Fruit fly (Drosophila melanogaster) whole organism, prepupa: ENCODE results near the gene SPARC.

Source experiments
- Blimp-1 ChIP-seq: fragments of 200-800 bp; sonication (Bioruptor generic); optimal IDR thresholded peaks from 3 replicates; lab custom pipeline; 2017; ENCODE audit warnings: missing biosample characterization, missing genetic modification characterization, mild to moderate bottlenecking, moderate library complexity, missing genetic modification reagents
- CG10631 ChIP-seq: fragments of 200-800 bp; sonication (Bioruptor generic); optimal IDR thresholded peaks from 2 replicates; lab custom pipeline; 2016; ENCODE audit warnings: missing biosample characterization, missing genetic modification characterization
- CG10669 ChIP-seq: fragments of 200-800 bp; sonication (Bioruptor generic); optimal IDR thresholded peaks from 3 replicates; lab custom pipeline; 2018; ENCODE audit warnings: missing biosample characterization, mild to moderate bottlenecking, missing genetic modification characterization, moderate library complexity
- CG11762 ChIP-seq: fragments of 200-800 bp; sonication (Bioruptor generic); optimal IDR thresholded peaks from 3 replicates; lab custom pipeline; 2016; ENCODE audit warnings: missing biosample characterization, missing genetic modification characterization; ENCODE audit not compliant: insufficient read depth
- CG11902 ChIP-seq: fragments of 200-800 bp; sonication (Bioruptor generic); optimal IDR thresholded peaks from 3 replicates; lab custom pipeline; 2016; ENCODE audit warnings: missing biosample characterization, missing genetic modification characterization
- CG1621 ChIP-seq: fragments of 200-800 bp; sonication (Bioruptor generic); optimal IDR thresholded peaks from 3 replicates; lab custom pipeline; 2018; ENCODE audit warnings: missing biosample characterization, mild to moderate bottlenecking, missing genetic modification characterization
- CG16779 ChIP-seq: fragments of 200-800 bp; sonication (Bioruptor generic); optimal IDR thresholded peaks from 3 replicates; lab custom pipeline; 2017; ENCODE audit warnings: missing biosample characterization, mild to moderate bottlenecking, missing genetic modification characterization
- CG3032 ChIP-seq: fragments of 200-800 bp; optimal IDR thresholded peaks from 2 replicates; lab custom pipeline; 2019; ENCODE audit warnings: missing biosample characterization, mild to moderate bottlenecking, missing genetic modification characterization, moderate library complexity
- CG31627 ChIP-seq: fragments of 200-800 bp; sonication (Bioruptor generic); optimal IDR thresholded peaks from 3 replicates; lab custom pipeline; 2016; ENCODE audit warnings: missing biosample characterization, missing genetic modification characterization
- CG34406 ChIP-seq: fragments of 200-800 bp; sonication (Bioruptor generic); optimal IDR thresholded peaks from 3 replicates; lab custom pipeline; 2016; ENCODE audit warnings: missing biosample characterization, missing genetic modification characterization
- CG3919 ChIP-seq: fragments of 200-800 bp; sonication (Bioruptor generic); optimal IDR thresholded peaks from 3 replicates; lab custom pipeline; 2016; ENCODE audit warnings: missing biosample characterization, missing genetic modification characterization
- CG6163 ChIP-seq: fragments of 200-800 bp; sonication (Bioruptor generic); IDR thresholded peaks from 3 replicates; pipeline ENCODE4 v1.3.6; 2022; ENCODE audit warnings: missing biosample characterization, missing genetic modification characterization
- CG6276 ChIP-seq: fragments of 200-800 bp; sonication (Bioruptor generic); optimal IDR thresholded peaks from 2 replicates; lab custom pipeline; 2017; ENCODE audit warnings: missing biosample characterization, mild to moderate bottlenecking, missing genetic modification characterization
- CG6792 ChIP-seq: fragments of 200-800 bp; sonication (Bioruptor generic); optimal IDR thresholded peaks from 3 replicates; lab custom pipeline; 2016; ENCODE audit warnings: missing biosample characterization, missing genetic modification characterization
- CG7368 ChIP-seq: fragments of 200-800 bp; sonication (Bioruptor generic); optimal IDR thresholded peaks from 3 replicates; lab custom pipeline; 2016; ENCODE audit warnings: missing biosample characterization, missing genetic modification characterization
- CG8119 ChIP-seq: fragments of 200-800 bp; sonication (Bioruptor generic); IDR thresholded peaks from 3 replicates; pipeline ENCODE4 v1.3.6; 2022; ENCODE audit warnings: missing biosample characterization, missing genetic modification characterization
- CG8319 ChIP-seq: fragments of 200-800 bp; sonication (Bioruptor generic); optimal IDR thresholded peaks from 3 replicates; lab custom pipeline; 2016; ENCODE audit warnings: missing biosample characterization, missing genetic modification characterization
- CG8632 ChIP-seq: fragments of 200-800 bp; sonication (Bioruptor generic); optimal IDR thresholded peaks from 3 replicates; lab custom pipeline; 2016; ENCODE audit warnings: missing biosample characterization, missing genetic modification characterization
- CG9139 ChIP-seq: fragments of 200-800 bp; sonication (Bioruptor generic); optimal IDR thresholded peaks from 3 replicates; lab custom pipeline; 2017; ENCODE audit warnings: missing biosample characterization, mild to moderate bottlenecking, missing genetic modification characterization
- Eip75B ChIP-seq: fragments of 200-800 bp; sonication (Bioruptor generic); optimal IDR thresholded peaks from 3 replicates; lab custom pipeline; 2016; ENCODE audit warnings: missing biosample characterization, missing genetic modification characterization
- Eip78C ChIP-seq: fragments of 200-800 bp; sonication (Bioruptor generic); peaks from one replicate; lab custom pipeline; 2016; ENCODE audit warnings: missing biosample characterization, missing genetic modification characterization
- Ets21C ChIP-seq: fragments of 200-800 bp; sonication (Bioruptor generic); optimal IDR thresholded peaks from 3 replicates; lab custom pipeline; 2016; ENCODE audit warnings: missing biosample characterization, missing genetic modification characterization
- Ets96B ChIP-seq: fragments of 200-800 bp; optimal IDR thresholded peaks from 2 replicates; lab custom pipeline; 2019; ENCODE audit warnings: missing biosample characterization, mild to moderate bottlenecking, missing genetic modification characterization, moderate library complexity
- Gug ChIP-seq: fragments of 200-800 bp; sonication (Bioruptor generic); IDR thresholded peaks from 2 replicates; pipeline ENCODE4 v1.3.6; 2022; ENCODE audit warnings: missing biosample characterization, missing genetic modification characterization
- Lpt ChIP-seq: fragments of 200-800 bp; sonication (Bioruptor generic); optimal IDR thresholded peaks from 3 replicates; lab custom pipeline; 2016; ENCODE audit warnings: missing biosample characterization, missing genetic modification characterization
- Met ChIP-seq: fragments of 200-800 bp; sonication (Bioruptor generic); optimal IDR thresholded peaks from 3 replicates; lab custom pipeline; 2016; ENCODE audit warnings: missing biosample characterization, missing genetic modification characterization
- OdsH ChIP-seq: fragments of 200-800 bp; sonication (Bioruptor generic); optimal IDR thresholded peaks from 3 replicates; lab custom pipeline; 2016; ENCODE audit warnings: missing biosample characterization, missing genetic modification characterization
- Smox ChIP-seq: fragments of 200-800 bp; sonication (Bioruptor generic); optimal IDR thresholded peaks from 3 replicates; lab custom pipeline; 2016; ENCODE audit warnings: missing biosample characterization, missing genetic modification characterization
- Sox102F ChIP-seq: fragments of 200-800 bp; sonication (Bioruptor generic); optimal IDR thresholded peaks from 2 replicates; lab custom pipeline; 2016; ENCODE audit warnings: missing biosample characterization, mild to moderate bottlenecking, missing genetic modification characterization
- Sox15 ChIP-seq: fragments of 200-800 bp; sonication (Bioruptor generic); optimal IDR thresholded peaks from 3 replicates; lab custom pipeline; 2016; ENCODE audit warnings: missing biosample characterization, missing genetic modification characterization
- achi ChIP-seq: fragments of 200-800 bp; sonication (Bioruptor generic); optimal IDR thresholded peaks from 3 replicates; lab custom pipeline; 2016; ENCODE audit warnings: missing biosample characterization, missing genetic modification characterization
- acj6 ChIP-seq: fragments of 200-800 bp; sonication (Bioruptor generic); optimal IDR thresholded peaks from 3 replicates; lab custom pipeline; 2016; ENCODE audit warnings: missing biosample characterization, missing genetic modification characterization
- cyc ChIP-seq: fragments of 200-800 bp; sonication (Bioruptor generic); optimal IDR thresholded peaks from 3 replicates; lab custom pipeline; 2016; ENCODE audit warnings: missing biosample characterization, missing genetic modification characterization
- dac ChIP-seq: fragments of 200-800 bp; sonication (Bioruptor generic); optimal IDR thresholded peaks from 2 replicates; lab custom pipeline; 2017; ENCODE audit warnings: missing biosample characterization, mild to moderate bottlenecking, missing genetic modification characterization
- dsx ChIP-seq: fragments of 200-800 bp; optimal IDR thresholded peaks from 3 replicates; lab custom pipeline; 2019; ENCODE audit warnings: missing biosample characterization, mild to moderate bottlenecking, missing genetic modification characterization, moderate library complexity; ENCODE audit not compliant: poor library complexity, severe bottlenecking
- eg ChIP-seq: fragments of 200-800 bp; sonication (Bioruptor generic); IDR thresholded peaks from 3 replicates; pipeline ENCODE4 v1.3.6; 2022; ENCODE audit warnings: missing biosample characterization, missing genetic modification characterization
- fd59A ChIP-seq: fragments of 200-800 bp; sonication (Bioruptor generic); optimal IDR thresholded peaks from 2 replicates; lab custom pipeline; 2017; ENCODE audit warnings: missing biosample characterization, mild to moderate bottlenecking, missing genetic modification characterization, missing genetic modification reagents
- fd85E ChIP-seq: fragments of 200-800 bp; sonication (Bioruptor generic); optimal IDR thresholded peaks from 3 replicates; lab custom pipeline; 2016; ENCODE audit warnings: missing biosample characterization, missing genetic modification characterization
- net ChIP-seq: fragments of 200-800 bp; sonication (Bioruptor generic); optimal IDR thresholded peaks from 3 replicates; lab custom pipeline; 2016; ENCODE audit warnings: missing biosample characterization, missing genetic modification characterization
- pdm3 ChIP-seq: fragments of 200-800 bp; sonication (Bioruptor generic); optimal IDR thresholded peaks from 3 replicates; lab custom pipeline; 2016; ENCODE audit warnings: missing biosample characterization, missing genetic modification characterization
- salr ChIP-seq, 2 experiments: fragments of 200-800 bp; sonication (Bioruptor generic); optimal IDR thresholded peaks; 3 replicates each; lab custom pipeline; 2016 to 2018; ENCODE audit warnings: missing biosample characterization in 2 of 2, missing genetic modification characterization in 2 of 2, mild to moderate bottlenecking in 1 of 2
- spab ChIP-seq: fragments of 200-800 bp; sonication (Bioruptor generic); optimal IDR thresholded peaks from 2 replicates; lab custom pipeline; 2017; ENCODE audit warnings: missing biosample characterization, mild to moderate bottlenecking, missing genetic modification characterization, missing genetic modification reagents
- ss ChIP-seq, 2 experiments: fragments of 200-800 bp; sonication (Bioruptor generic); optimal IDR thresholded peaks; 2 replicates in 1 of 2; 3 replicates in 1 of 2; lab custom pipeline; 2017 to 2018; ENCODE audit warnings: mild to moderate bottlenecking in 2 of 2, missing biosample characterization in 2 of 2, missing genetic modification characterization in 2 of 2, moderate library complexity in 1 of 2
- svp ChIP-seq: fragments of 200-800 bp; sonication (Bioruptor generic); peaks from one replicate; lab custom pipeline; 2016; ENCODE audit warnings: missing biosample characterization, missing genetic modification characterization
- topi ChIP-seq: fragments of 200-800 bp; sonication (Bioruptor generic); optimal IDR thresholded peaks from 3 replicates; lab custom pipeline; 2016; ENCODE audit warnings: missing biosample characterization, missing genetic modification characterization
- vri ChIP-seq: fragments of 200-800 bp; sonication (Bioruptor generic); optimal IDR thresholded peaks from 3 replicates; lab custom pipeline; 2016; ENCODE audit warnings: missing biosample characterization, mild to moderate bottlenecking, missing genetic modification characterization

Gene SPARC

DNA sequence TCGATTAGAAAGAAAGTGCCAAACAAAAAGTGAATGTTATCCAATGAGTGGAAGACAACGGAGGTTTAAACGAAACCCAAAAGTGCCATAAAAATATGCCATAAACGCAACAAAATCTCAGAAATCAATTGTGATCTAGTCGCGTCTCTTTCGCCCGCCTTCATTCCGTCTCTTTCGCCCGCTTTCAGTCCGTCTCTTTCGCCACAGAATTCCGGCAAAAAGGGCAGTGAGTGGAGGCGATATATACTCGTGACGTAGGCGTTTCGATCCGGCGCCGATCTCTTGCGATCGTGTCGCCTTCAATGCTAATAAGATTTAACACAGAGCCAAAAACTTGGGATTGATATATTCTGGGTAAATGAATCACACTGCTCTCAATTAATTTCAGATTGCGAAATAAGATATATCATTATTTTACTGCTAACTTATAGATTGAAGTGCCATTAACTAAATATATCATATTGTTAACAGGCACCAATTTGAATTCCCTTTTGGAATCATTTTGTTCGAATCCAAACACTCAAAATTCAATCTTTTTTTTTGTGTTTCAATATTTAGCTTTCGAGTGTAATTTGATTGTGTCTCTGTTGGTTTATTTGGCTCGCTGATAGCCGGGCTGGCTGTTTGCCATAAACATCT is 16.4 kb upstream of the SPARC start (continued):
- TF ChIP-seq svp (GFP tag; lab: Kevin White, UChicago): peak; percentile 88
- no peak for TF ChIP-seq salr (GFP tag; optimal IDR thresholded peaks at IDR 0.05; lab: Kevin White, UChicago)
- peak; percentile 62 for TF ChIP-seq Met
- TF ChIP-seq ss (GFP tag; optimal IDR thresholded peaks at IDR 0.05; lab: Kevin White, UChicago): no peak
- no peak for TF ChIP-seq CG10631 (GFP tag; lab: Kevin White, UChicago)
- no peak for TF ChIP-seq OdsH (GFP tag; lab: Kevin White, UChicago)
- no peak for TF ChIP-seq eg
- no peak for TF ChIP-seq CG1621
- TF ChIP-seq Eip75B (GFP tag; lab: Kevin White, UChicago): no peak
- TF ChIP-seq Sox102F (GFP tag; lab: Kevin White, UChicago): peak; percentile 30
- TF ChIP-seq CG11762: no peak
- no peak for TF ChIP-seq Lpt
- no peak for TF ChIP-seq Blimp-1 (GFP tag; lab: Kevin White, UChicago)

DNA sequence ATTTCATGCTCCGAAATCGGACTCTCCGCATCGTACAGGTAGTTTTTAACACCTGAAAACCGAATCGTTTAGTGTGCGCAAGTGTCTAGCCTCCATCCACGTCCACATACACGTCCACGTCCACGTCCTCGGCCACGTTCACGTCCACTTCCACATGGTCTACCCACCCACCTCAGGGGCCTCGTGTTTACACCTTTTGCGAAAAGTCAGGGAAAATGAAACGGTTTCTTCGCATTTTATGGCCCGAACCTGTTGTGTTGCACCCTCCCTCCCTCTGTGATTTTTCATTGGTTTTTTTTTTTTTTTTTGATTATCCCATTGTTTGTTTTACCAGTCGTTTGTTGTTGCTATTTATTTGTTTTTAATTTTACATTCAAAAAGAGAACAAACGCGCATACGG is 15.4 kb upstream of the SPARC start:
- TF ChIP-seq Eip78C (GFP tag; lab: Kevin White, UChicago) (peak; percentile 31), fd85E (GFP tag; lab: Kevin White, UChicago) (no peak)
- TF ChIP-seq, all 60 proteins: peak for 1

DNA sequence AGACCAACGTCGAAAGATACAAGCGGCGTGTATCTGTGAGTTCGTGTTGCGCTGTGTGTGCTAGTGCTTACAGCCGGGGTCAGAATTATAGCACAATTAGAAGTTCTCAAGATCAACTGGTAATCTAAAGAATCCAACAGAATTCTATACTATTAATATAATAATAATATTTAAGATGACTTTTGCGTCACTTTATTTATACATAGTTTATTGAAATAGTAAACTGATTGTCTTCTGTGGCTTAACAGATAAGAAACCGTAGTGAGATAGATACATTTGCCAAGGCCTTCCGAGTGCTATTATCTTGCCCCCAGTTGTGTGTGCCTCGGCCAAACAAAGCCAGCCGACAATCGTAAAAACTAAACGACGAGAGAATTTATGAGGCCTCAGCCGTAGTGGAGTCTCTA is 14.5 kb upstream of the SPARC start:
- TF ChIP-seq Blimp-1 (GFP tag; lab: Kevin White, UChicago) (no peak), Met (peak; percentile 41), achi (GFP tag; lab: Kevin White, UChicago) (peak; percentile 79), OdsH (GFP tag; lab: Kevin White, UChicago) (peak; percentile 74), CG31627 (GFP tag; lab: Kevin White, UChicago) (peak; percentile 50), fd59A (GFP tag; lab: Kevin White, UChicago) (peak; percentile 66), svp (GFP tag; lab: Kevin White, UChicago) (peak; percentile 52), dac (GFP tag; lab: Kevin White, UChicago) (peak; percentile 36), CG6276 (GFP tag; lab: Kevin White, UChicago) (peak; percentile 69), pdm3 (peak; percentile 56), CG10669 (GFP tag; lab: Kevin White, UChicago) (peak; percentile 75), spab (GFP tag; lab: Kevin White, UChicago) (peak; percentile 83), Ets21C (GFP tag; lab: Kevin White, UChicago) (no peak), fd85E (GFP tag; lab: Kevin White, UChicago) (no peak), CG6792 (peak; percentile 64), Smox (GFP tag; lab: Kevin White, UChicago) (peak; percentile 46), Gug (peak; percentile 67), CG3032 (peak; percentile 76), CG7368 (peak; percentile 44), CG3919 (peak; percentile 65), dsx (GFP tag; lab: Kevin White, UChicago) (peak; percentile 83), Lpt (peak; percentile 76), cyc (GFP tag; lab: Kevin White, UChicago) (peak; percentile 5), net (peak; percentile 67), CG6163 (GFP tag; lab: Robert Waterston, UW) (peak; percentile 84), Sox15 (GFP tag; lab: Kevin White, UChicago) (no peak), acj6 (peak; percentile 78), CG1621 (peak; percentile 67), salr (GFP tag; optimal IDR thresholded peaks at IDR 0.05; lab: Kevin White, UChicago) (peak; percentile 42 to 84), CG9139 (GFP tag; lab: Kevin White, UChicago) (peak; percentile 68), CG11902 (GFP tag; lab: Kevin White, UChicago) (peak; percentile 13), CG16779 (peak; percentile 65), CG8319 (no peak), CG11762 (peak; percentile 50), eg (peak; percentile 69), topi (GFP tag; lab: Kevin White, UChicago) (peak; percentile 27), Ets96B (tag; lab: Kevin White, UChicago) (peak; percentile 87), CG34406 (GFP tag; lab: Kevin White, UChicago) (peak; percentile 65), CG8632 (GFP tag; lab: Kevin White, UChicago) (peak; percentile 59), vri (GFP tag; lab: Kevin White, UChicago) (peak; percentile 47), CG8119 (peak; percentile 88)
